Fruit fly (Drosophila melanogaster): ENCODE data around the gene Cpr64Ac.

The Cpr64Ac gene

DNA sequence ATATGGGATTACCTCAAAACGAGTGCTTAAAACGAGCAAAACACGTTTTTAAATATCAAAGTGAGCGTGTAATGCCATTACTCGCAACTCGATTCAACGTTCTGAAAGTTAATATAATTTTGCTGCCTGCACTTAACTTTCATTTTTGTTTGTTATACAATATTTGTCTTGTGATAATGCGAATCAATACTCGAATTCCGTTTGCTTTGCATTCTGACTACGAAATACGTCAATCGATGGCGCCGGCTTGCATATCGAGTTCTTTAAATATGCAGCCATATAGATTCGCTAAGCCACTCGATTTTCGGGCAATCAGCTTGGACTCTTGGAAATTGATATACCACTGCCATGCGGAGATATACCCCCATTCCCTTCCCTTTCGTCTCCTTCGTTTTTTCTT lies 8.0 kb upstream of the Cpr64Ac start (continued):
- TF ChIP-seq Pdp1 (GFP tag; optimal IDR thresholded peaks at IDR 0.05) (no peak), sd (tag; optimal IDR thresholded peaks at IDR 0.05) (no peak), CG18599 (GFP tag; optimal IDR thresholded peaks at IDR 0.05) (no peak), ato (GFP tag; IDR thresholded peaks at IDR 0.05; ENCODE audit: partially characterized antibody) (no peak), fd64A (GFP tag; optimal IDR thresholded peaks at IDR 0.05) (no peak), hb (GFP tag; IDR thresholded peaks at IDR 0.05; ENCODE audit: partially characterized antibody) (no peak), CG7928 (GFP tag; optimal IDR thresholded peaks at IDR 0.05) (no peak), CG9437 (GFP tag; optimal IDR thresholded peaks at IDR 0.05) (no peak), CG10431 (GFP tag; optimal IDR thresholded peaks at IDR 0.05) (no peak), CG11560 (tag; IDR thresholded peaks at IDR 0.05) (no peak), hbn (GFP tag; IDR thresholded peaks at IDR 0.05; ENCODE audit: partially characterized antibody) (no peak), CG17361 (GFP tag; IDR thresholded peaks at IDR 0.05) (no peak), corto (GFP tag; optimal IDR thresholded peaks at IDR 0.05) (no peak), CG16779 (GFP tag; IDR thresholded peaks at IDR 0.05) (no peak), cad (GFP tag; optimal IDR thresholded peaks at IDR 0.05) (no peak), Spps (tag; optimal IDR thresholded peaks at IDR 0.05) (no peak), CG11093 (GFP tag; IDR thresholded peaks at IDR 0.05) (no peak), CG3838 (GFP tag; optimal IDR thresholded peaks at IDR 0.05) (no peak), D19B (GFP tag; optimal IDR thresholded peaks at IDR 0.05) (no peak), CG2875 (GFP tag; optimal IDR thresholded peaks at IDR 0.05) (peak; percentile 16), H2.0 (GFP tag; IDR thresholded peaks at IDR 0.05) (no peak), CG17385 (GFP tag; optimal IDR thresholded peaks at IDR 0.05) (no peak), Drgx (GFP tag; IDR thresholded peaks at IDR 0.05) (no peak), Tbp (GFP tag; optimal IDR thresholded peaks at IDR 0.05) (no peak), Dll (GFP tag; IDR thresholded peaks at IDR 0.05; ENCODE audit: partially characterized antibody) (no peak), Asciz (GFP tag; optimal IDR thresholded peaks at IDR 0.05) (peak; percentile 50), Mes4 (GFP tag; optimal IDR thresholded peaks at IDR 0.05) (no peak), Sox100B (GFP tag; optimal IDR thresholded peaks at IDR 0.05) (peak; percentile 22), YL-1 (GFP tag; optimal IDR thresholded peaks at IDR 0.05) (no peak), CG8478 (optimal IDR thresholded peaks at IDR 0.05) (no peak), Bgb (GFP tag; IDR thresholded peaks at IDR 0.05; ENCODE audit: partially characterized antibody) (no peak), tup (GFP tag; optimal IDR thresholded peaks at IDR 0.05) (no peak), CG11696 (GFP tag; IDR thresholded peaks at IDR 0.05) (no peak), CG15073 (GFP tag; optimal IDR thresholded peaks at IDR 0.05) (no peak), dmrt11E (tag; optimal IDR thresholded peaks at IDR 0.05) (peak; percentile 26), ase (GFP tag; IDR thresholded peaks at IDR 0.05) (no peak), CG6765 (GFP tag; optimal IDR thresholded peaks at IDR 0.05) (no peak), Stat92E (GFP tag; optimal IDR thresholded peaks at IDR 0.05) (no peak), CG34422 (GFP tag; IDR thresholded peaks at IDR 0.05) (no peak), zf30C (GFP tag; optimal IDR thresholded peaks at IDR 0.05) (no peak), CG4617 (GFP tag; optimal IDR thresholded peaks at IDR 0.05; ENCODE audit: borderline replicate concordance) (no peak), CG15011 (GFP tag; optimal IDR thresholded peaks at IDR 0.05) (no peak), wdn (GFP tag; IDR thresholded peaks at IDR 0.05) (no peak), ara (GFP tag; IDR thresholded peaks at IDR 0.05) (no peak), NC2α (GFP tag; optimal IDR thresholded peaks at IDR 0.05) (no peak), CG31224 (GFP tag; IDR thresholded peaks at IDR 0.05) (no peak), Xrp1 (GFP tag; IDR thresholded peaks at IDR 0.05) (0 out of 2 replicates have a peak, but pooled peaks have one; percentile 13), ssp (GFP tag; IDR thresholded peaks at IDR 0.05) (no peak), ewg (GFP tag; optimal IDR thresholded peaks at IDR 0.05) (no peak), CG4424 (GFP tag; optimal IDR thresholded peaks at IDR 0.05) (no peak), CG17802 (tag; optimal IDR thresholded peaks at IDR 0.05) (no peak), ems (GFP tag; optimal IDR thresholded peaks at IDR 0.05) (no peak)

All from whole organism, embryonic.